Worm (Caenorhabditis elegans) whole organism, late embryonic: ENCODE results near the gene lips-7.

Experiments used
- ama-1 ChIP-seq: fragments of 150-350 bp; optimal IDR thresholded peaks from 2 replicates; lab custom pipeline; 2014
- ceh-14 ChIP-seq: sonication (generic microtip); optimal IDR thresholded peaks from 2 replicates; lab custom pipeline; 2016; ENCODE audit warnings: missing genotype, missing genetic modification characterization, missing compliant biosample characterization
- ceh-2 ChIP-seq: sonication (generic microtip); optimal IDR thresholded peaks from 2 replicates; lab custom pipeline; 2016; ENCODE audit warnings: missing genotype, missing genetic modification characterization, missing compliant biosample characterization
- ceh-9 ChIP-seq: sonication (generic microtip); optimal IDR thresholded peaks from 2 replicates; lab custom pipeline; 2016; ENCODE audit warnings: mild to moderate bottlenecking, missing genetic modification characterization, inconsistent platforms, missing compliant biosample characterization
- dve-1 ChIP-seq: sonication (generic microtip); optimal IDR thresholded peaks from 2 replicates; lab custom pipeline; 2017; ENCODE audit warnings: antibody characterized with exemption, mild to moderate bottlenecking, missing genetic modification characterization, missing compliant biosample characterization
- elt-2 ChIP-seq: sonication (generic microtip); optimal IDR thresholded peaks from 2 replicates; lab custom pipeline; 2016; ENCODE audit warnings: missing genetic modification reagents, missing genetic modification characterization, missing compliant biosample characterization
- hlh-30 ChIP-seq: sonication (generic microtip); optimal IDR thresholded peaks from 2 replicates; lab custom pipeline; 2017; ENCODE audit warnings: antibody characterized with exemption, missing genetic modification characterization, missing compliant biosample characterization; ENCODE audit not compliant: insufficient read depth
- lin-11 ChIP-seq: fragments of 200-800 bp; sonication (Bioruptor generic); optimal IDR thresholded peaks from 2 replicates; lab custom pipeline; 2018; ENCODE audit warnings: mild to moderate bottlenecking, missing genetic modification characterization, missing compliant biosample characterization
- unc-55 ChIP-seq: sonication (generic microtip); optimal IDR thresholded peaks from 2 replicates; lab custom pipeline; 2017; ENCODE audit warnings: missing biosample characterization, missing genetic modification reagents, missing genetic modification characterization
- unc-86 ChIP-seq: sonication (generic microtip); optimal IDR thresholded peaks from 2 replicates; lab custom pipeline; 2016; ENCODE audit warnings: missing genetic modification characterization, missing compliant biosample characterization

- TF ChIP-seq ceh-14 (tag; lab: Kevin White, UChicago) (no peak), ama-1 (lab: Kevin White, UChicago) (no peak), ceh-9 (tag; lab: Kevin White, UChicago) (no peak), hlh-30 (tag; lab: Kevin White, UChicago) (no peak), elt-2 (tag; lab: Kevin White, UChicago) (no peak), ceh-2 (tag; lab: Kevin White, UChicago) (no peak), dve-1 (tag; lab: Kevin White, UChicago) (no peak), unc-86 (tag; lab: Kevin White, UChicago) (no peak), lin-11 (tag; lab: Kevin White, UChicago) (no peak), unc-55 (GFP tag; lab: Kevin White, UChicago) (no peak)
Observed at ce11 chrII:509230-509629, 42.4 kb upstream of the lips-7 start, which contains the start of gene srh-105.
